Worm (Caenorhabditis elegans): ENCODE data around the gene srh-303.
"Not testable (repeated sequence)": the region's sequence is repeated elsewhere in the genome, so short reads cannot be mapped to it uniquely, and the experiment has no call there.

- TF ChIP-seq ZK546.5 (tag; optimal IDR thresholded peaks at IDR 0.05); unc-62 (GFP tag; optimal IDR thresholded peaks at IDR 0.05); egl-27 (tag; optimal IDR thresholded peaks at IDR 0.05); nhr-129 (tag; optimal IDR thresholded peaks at IDR 0.05); nhr-237 (tag; optimal IDR thresholded peaks at IDR 0.05): not testable (repeated sequence)
These were observed 33.9 kb downstream of the srh-303 start, which contains the start of gene Y59A8A.8 for ce11 chrV:17865309-17865708.
